Worm (Caenorhabditis elegans) whole organism, late embryonic: ENCODE results near the gene cbs-2.

ENCODE experiments used
- ceh-48 ChIP-seq: sonication (generic microtip); optimal IDR thresholded peaks from 2 replicates; lab custom pipeline; 2016; ENCODE audit warnings: missing genetic modification characterization, inconsistent platforms, missing compliant biosample characterization
- elt-2 ChIP-seq: sonication (generic microtip); optimal IDR thresholded peaks from 2 replicates; lab custom pipeline; 2016; ENCODE audit warnings: missing genetic modification reagents, missing genetic modification characterization, missing compliant biosample characterization
- nhr-11 ChIP-seq: fragments of 150-350 bp; optimal IDR thresholded peaks from 2 replicates; lab custom pipeline; 2014; ENCODE audit warnings: missing biosample characterization, missing genetic modification characterization

- TF ChIP-seq nhr-11 (tag; lab: Kevin White, UChicago) (no peak), ceh-48 (tag; lab: Kevin White, UChicago) (no peak), elt-2 (tag; lab: Kevin White, UChicago) (peak; percentile 23)
These were observed 46.7 kb downstream of the cbs-2 start, which contains the start of gene gba-1 for ce11 chrII:2176688-2177087.
